Worm (Caenorhabditis elegans) whole organism, L4 larva: Measurements from ENCODE around the gene ZK637.12.

Experiments used
- F10B5.3 ChIP-seq: sonication (generic microtip); optimal IDR thresholded peaks from 2 replicates; lab custom pipeline; 2016; ENCODE audit warnings: mild to moderate bottlenecking, missing genetic modification characterization, missing compliant biosample characterization
- F26F4.8 ChIP-seq: fragments of 200-800 bp; sonication (Bioruptor generic); conservative IDR thresholded peaks from 2 replicates; pipeline ENCODE4 v1.3.6; 2022; ENCODE audit warnings: missing genetic modification characterization, missing compliant biosample characterization
- F37D6.2 ChIP-seq: sonication (generic microtip); optimal IDR thresholded peaks from 2 replicates; lab custom pipeline; 2016; ENCODE audit warnings: mild to moderate bottlenecking, missing genetic modification characterization, missing compliant biosample characterization
- T20F7.1 ChIP-seq: fragments of 200-800 bp; sonication (Bioruptor generic); optimal IDR thresholded peaks from 2 replicates; lab custom pipeline; 2018; ENCODE audit warnings: mild to moderate bottlenecking, missing genetic modification characterization, missing compliant biosample characterization
- T26A8.4 ChIP-seq: fragments of 200-800 bp; sonication (Bioruptor generic); IDR thresholded peaks from 2 replicates; pipeline ENCODE4 v1.3.6; 2022; ENCODE audit warnings: missing genetic modification characterization, missing compliant biosample characterization
- Y105C5A.15 ChIP-seq: fragments of 200-800 bp; sonication (Bioruptor generic); IDR thresholded peaks from 2 replicates; pipeline ENCODE4 v1.3.6; 2022; ENCODE audit warnings: missing genetic modification characterization, missing compliant biosample characterization
- Y48G9A.11 ChIP-seq: fragments of 200-800 bp; sonication (Bioruptor generic); IDR thresholded peaks from 2 replicates; pipeline ENCODE4 v1.3.6; 2022; ENCODE audit warnings: missing genetic modification reagents, missing genetic modification characterization, missing compliant biosample characterization
- Y5F2A.4 ChIP-seq: fragments of 200-800 bp; sonication (Bioruptor generic); optimal IDR thresholded peaks from 2 replicates; lab custom pipeline; 2018; ENCODE audit warnings: mild to moderate bottlenecking, missing genetic modification characterization, missing compliant biosample characterization
- ZK337.2 ChIP-seq: fragments of 200-800 bp; sonication (Bioruptor generic); IDR thresholded peaks from 2 replicates; pipeline ENCODE4 v1.3.6; 2022; ENCODE audit warnings: missing genetic modification reagents, missing genetic modification characterization, missing compliant biosample characterization
- aha-1 ChIP-seq: fragments of 150-350 bp; peaks from one replicate; lab custom pipeline; 2014; ENCODE audit warnings: missing biosample characterization, missing genetic modification characterization
- ceh-44 ChIP-seq: fragments of 200-800 bp; sonication (Bioruptor generic); IDR thresholded peaks from 2 replicates; pipeline ENCODE4 v1.3.6; 2022; ENCODE audit warnings: missing genetic modification reagents, missing genetic modification characterization, missing compliant biosample characterization
- ceh-62 ChIP-seq: sonication (generic microtip); optimal IDR thresholded peaks from 2 replicates; lab custom pipeline; 2017; ENCODE audit warnings: missing biosample characterization, missing genetic modification characterization
- ces-1 ChIP-seq: fragments of 150-350 bp; sonication (generic microtip); optimal IDR thresholded peaks from 4 replicates; lab custom pipeline; 2014; ENCODE audit warnings: missing biosample characterization, missing genetic modification reagents, missing genetic modification characterization
- ctbp-1 ChIP-seq: fragments of 200-800 bp; sonication (Bioruptor generic); IDR thresholded peaks from 2 replicates; pipeline ENCODE4 v1.3.6; 2022; ENCODE audit warnings: missing genetic modification reagents, missing genetic modification characterization, missing compliant biosample characterization
- daf-12 ChIP-seq: fragments of 150-350 bp; optimal IDR thresholded peaks from 2 replicates; lab custom pipeline; 2014; ENCODE audit warnings: missing biosample characterization, missing genetic modification reagents, missing genetic modification characterization
- daf-16 ChIP-seq, 3 experiments: sonication (generic microtip); optimal IDR thresholded peaks; 2 replicates each; lab custom pipeline; 2016 to 2017; ENCODE audit warnings: missing genetic modification characterization in 3 of 3, missing genetic modification reagents in 3 of 3, mild to moderate bottlenecking in 2 of 3, missing compliant biosample characterization in 2 of 3, missing biosample characterization in 1 of 3, moderate library complexity in 1 of 3
- dmd-6 ChIP-seq: fragments of 200-800 bp; sonication (Bioruptor generic); IDR thresholded peaks from 2 replicates; pipeline ENCODE4 v1.3.6; 2022; ENCODE audit warnings: missing genetic modification reagents, missing genetic modification characterization, missing compliant biosample characterization
- dpl-1 ChIP-seq: fragments of 150-350 bp; optimal IDR thresholded peaks from 2 replicates; lab custom pipeline; 2014; ENCODE audit warnings: missing biosample characterization, missing genetic modification reagents, missing genetic modification characterization
- duxl-1 ChIP-seq: sonication (generic microtip); optimal IDR thresholded peaks from 2 replicates; lab custom pipeline; 2016; ENCODE audit warnings: mild to moderate bottlenecking, missing genetic modification characterization, moderate library complexity, missing compliant biosample characterization; ENCODE audit not compliant: poor library complexity
- egl-43 ChIP-seq: fragments of 200-800 bp; sonication (Bioruptor generic); IDR thresholded peaks from 2 replicates; pipeline ENCODE4 v1.3.6; 2022; ENCODE audit warnings: missing genetic modification reagents, missing genetic modification characterization, missing compliant biosample characterization
- fkh-10 ChIP-seq: fragments of 150-350 bp; optimal IDR thresholded peaks from 2 replicates; lab custom pipeline; 2014; ENCODE audit warnings: missing biosample characterization, missing genetic modification reagents, missing genetic modification characterization
- gei-8 ChIP-seq: fragments of 200-800 bp; sonication (Bioruptor generic); optimal IDR thresholded peaks from 2 replicates; lab custom pipeline; 2018; ENCODE audit warnings: mild to moderate bottlenecking, missing genetic modification characterization, missing compliant biosample characterization
- hmg-1.1 ChIP-seq: fragments of 200-800 bp; sonication (Bioruptor generic); IDR thresholded peaks from 2 replicates; pipeline ENCODE4 v1.3.6; 2022; ENCODE audit warnings: missing genetic modification reagents, missing genetic modification characterization, missing compliant biosample characterization
- lim-7 ChIP-seq: fragments of 200-800 bp; sonication (Bioruptor generic); IDR thresholded peaks from 2 replicates; pipeline ENCODE4 v1.3.6; 2022; ENCODE audit warnings: missing genetic modification characterization, missing compliant biosample characterization
- lin-15B ChIP-seq: fragments of 150-350 bp; sonication (generic microtip); optimal IDR thresholded peaks from 3 replicates; lab custom pipeline; 2014; ENCODE audit warnings: missing biosample characterization, missing genetic modification characterization
- lin-39 ChIP-seq: fragments of 150-350 bp; optimal IDR thresholded peaks from 2 replicates; lab custom pipeline; 2014; ENCODE audit warnings: missing biosample characterization, missing genetic modification reagents, missing genetic modification characterization
- lir-3 ChIP-seq: sonication (generic microtip); optimal IDR thresholded peaks from 2 replicates; lab custom pipeline; 2016; ENCODE audit warnings: mild to moderate bottlenecking, missing genetic modification characterization, missing compliant biosample characterization
- lsy-2 ChIP-seq, 2 experiments: fragments of 150-350 bp in 1 of 2; sonication (generic microtip) in 1 of 2; optimal IDR thresholded peaks; 2 replicates each; lab custom pipeline; 2014 to 2017; ENCODE audit warnings: missing biosample characterization in 2 of 2, missing genetic modification characterization in 2 of 2
- madf-5 ChIP-seq, 2 experiments: fragments of 200-800 bp; sonication (Bioruptor generic); IDR thresholded peaks; 2 replicates each; pipeline ENCODE4 v1.3.6; 2022; ENCODE audit warnings: missing compliant biosample characterization in 2 of 2, missing genetic modification characterization in 2 of 2
- madf-9 ChIP-seq: fragments of 200-800 bp; sonication (Bioruptor generic); conservative IDR thresholded peaks from 2 replicates; pipeline ENCODE4 v1.3.6; 2022; ENCODE audit warnings: missing genetic modification reagents, missing genetic modification characterization, missing compliant biosample characterization
- mdt-29 ChIP-seq: fragments of 200-800 bp; sonication (Bioruptor generic); IDR thresholded peaks from 2 replicates; pipeline ENCODE4 v1.3.6; 2022; ENCODE audit warnings: missing genetic modification reagents, missing genetic modification characterization, missing compliant biosample characterization
- mep-1 ChIP-seq: fragments of 150-350 bp; sonication (generic microtip); optimal IDR thresholded peaks from 3 replicates; lab custom pipeline; 2014; ENCODE audit warnings: missing biosample characterization, missing genetic modification characterization
- mes-2 ChIP-seq: sonication (generic microtip); optimal IDR thresholded peaks from 2 replicates; lab custom pipeline; 2016; ENCODE audit warnings: missing genotype, mild to moderate bottlenecking, missing genetic modification characterization, missing compliant biosample characterization; ENCODE audit not compliant: poor library complexity, severe bottlenecking
- mxl-3 ChIP-seq: fragments of 200-800 bp; sonication (Bioruptor generic); optimal IDR thresholded peaks from 2 replicates; lab custom pipeline; 2018; ENCODE audit warnings: mild to moderate bottlenecking, missing genetic modification characterization, missing compliant biosample characterization
- nhr-10 ChIP-seq: fragments of 150-350 bp; optimal IDR thresholded peaks from 2 replicates; lab custom pipeline; 2014; ENCODE audit warnings: missing biosample characterization, missing genetic modification characterization
- nhr-111 ChIP-seq: fragments of 200-800 bp; sonication (Bioruptor generic); optimal IDR thresholded peaks from 2 replicates; lab custom pipeline; 2018; ENCODE audit warnings: mild to moderate bottlenecking, missing genetic modification characterization, missing compliant biosample characterization
- nhr-28 ChIP-seq: fragments of 150-350 bp; optimal IDR thresholded peaks from 2 replicates; lab custom pipeline; 2014; ENCODE audit warnings: missing biosample characterization, missing genetic modification characterization
- nhr-76 ChIP-seq: fragments of 150-350 bp; optimal IDR thresholded peaks from 2 replicates; lab custom pipeline; 2014; ENCODE audit warnings: missing biosample characterization, missing genetic modification characterization
- nhr-77 ChIP-seq: fragments of 150-350 bp; optimal IDR thresholded peaks from 2 replicates; lab custom pipeline; 2014; ENCODE audit warnings: missing biosample characterization, missing genetic modification characterization
- rbr-2 ChIP-seq: sonication (generic microtip); optimal IDR thresholded peaks from 2 replicates; lab custom pipeline; 2016; ENCODE audit warnings: missing genotype, missing genetic modification characterization, missing compliant biosample characterization
- sdz-12 ChIP-seq: fragments of 200-800 bp; sonication (Bioruptor generic); optimal IDR thresholded peaks from 2 replicates; lab custom pipeline; 2018; ENCODE audit warnings: mild to moderate bottlenecking, missing genetic modification characterization, missing compliant biosample characterization
- spr-3 ChIP-seq: fragments of 200-800 bp; sonication (Bioruptor generic); optimal IDR thresholded peaks from 2 replicates; lab custom pipeline; 2018; ENCODE audit warnings: mild to moderate bottlenecking, missing genetic modification characterization, missing compliant biosample characterization
- tra-1 ChIP-seq: fragments of 200-800 bp; sonication (Bioruptor generic); IDR thresholded peaks from 2 replicates; pipeline ENCODE4 v1.3.6; 2022; ENCODE audit warnings: missing genetic modification reagents, missing genetic modification characterization, missing compliant biosample characterization
- unc-130 ChIP-seq: sonication (generic microtip); optimal IDR thresholded peaks from 2 replicates; lab custom pipeline; 2016; ENCODE audit warnings: missing genetic modification reagents, missing genetic modification characterization, missing compliant biosample characterization
- unc-39 ChIP-seq: sonication (generic microtip); optimal IDR thresholded peaks from 2 replicates; lab custom pipeline; 2017; ENCODE audit warnings: missing biosample characterization, missing genetic modification characterization
- vab-7 ChIP-seq: fragments of 200-800 bp; sonication (Bioruptor generic); IDR thresholded peaks from 2 replicates; pipeline ENCODE4 v1.3.6; 2022; ENCODE audit warnings: missing genetic modification reagents, missing genetic modification characterization, missing compliant biosample characterization
- zfp-3 ChIP-seq: fragments of 200-800 bp; sonication (Bioruptor generic); conservative IDR thresholded peaks from 2 replicates; pipeline ENCODE4 v1.3.6; 2022; ENCODE audit warnings: missing genetic modification reagents, missing genetic modification characterization, missing compliant biosample characterization
- zip-2 ChIP-seq: fragments of 150-350 bp; optimal IDR thresholded peaks from 2 replicates; lab custom pipeline; 2014; ENCODE audit warnings: missing biosample characterization, missing genetic modification characterization

Gene ZK637.12

DNA sequence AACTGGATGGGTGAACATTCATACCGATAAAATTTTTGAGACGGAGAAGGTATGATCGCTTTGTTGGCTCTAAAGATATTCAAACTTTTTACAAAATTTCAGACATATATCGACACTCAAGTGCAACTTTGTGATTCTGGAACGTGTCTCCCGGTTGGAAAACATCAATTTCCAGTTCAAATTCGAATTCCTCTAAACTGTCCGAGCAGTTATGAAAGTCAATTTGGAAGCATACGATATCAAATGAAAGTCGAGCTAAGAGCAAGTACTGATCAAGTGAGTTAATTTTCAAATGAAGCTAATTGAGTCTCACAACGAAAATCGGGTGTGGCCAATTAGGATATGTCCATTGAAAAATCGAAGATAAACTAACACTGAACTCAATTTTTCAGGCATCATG, 10.3 kb downstream of the ZK637.12 start:
- no peak for TF ChIP-seq madf-9 (GFP tag; lab: Robert Waterston, UW)
- TF ChIP-seq ceh-62 (tag; lab: Kevin White, UChicago): no peak
- no peak for TF ChIP-seq mxl-3 (GFP tag; lab: Kevin White, UChicago)
- no peak for TF ChIP-seq hmg-1.1 (GFP tag; lab: Robert Waterston, UW)
- TF ChIP-seq unc-130 (GFP tag; lab: Kevin White, UChicago): no peak
- no peak for TF ChIP-seq ces-1 (GFP tag; lab: Kevin White, UChicago)
- TF ChIP-seq nhr-10: no peak
- no peak for TF ChIP-seq T20F7.1
- TF ChIP-seq daf-16 (GFP tag; optimal IDR thresholded peaks at IDR 0.05; lab: Kevin White, UChicago): no peak
- no peak for TF ChIP-seq daf-16 (tag; optimal IDR thresholded peaks at IDR 0.05; lab: Kevin White, UChicago)
- no peak for TF ChIP-seq lin-15B
- TF ChIP-seq gei-8 (GFP tag; lab: Kevin White, UChicago): no peak
- no peak for TF ChIP-seq rbr-2 (tag; lab: Kevin White, UChicago)
- no peak for TF ChIP-seq nhr-76 (tag; lab: Kevin White, UChicago)
- TF ChIP-seq fkh-10 (GFP tag; lab: Kevin White, UChicago): no peak
- TF ChIP-seq, all 104 proteins: peak for 0

DNA sequence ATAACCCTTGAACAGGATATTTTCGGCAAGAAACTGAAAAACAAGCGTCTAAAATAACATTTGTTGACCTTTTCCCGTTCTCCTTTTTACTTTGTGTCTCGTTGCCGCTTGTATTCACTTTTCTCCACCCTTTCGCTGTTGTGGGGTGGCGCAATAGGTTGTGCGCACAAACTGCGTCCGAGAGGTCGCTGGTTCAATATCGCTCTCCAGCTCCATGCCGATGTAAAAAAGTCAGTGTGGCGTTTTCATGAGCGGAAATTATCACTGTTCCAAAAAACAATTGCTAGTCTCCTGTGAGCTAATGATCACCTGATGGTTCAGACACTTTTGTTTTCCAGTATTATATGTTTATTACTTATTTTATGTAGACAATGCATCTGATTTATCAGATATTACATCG, 13.5 kb downstream of the ZK637.12 start:
- TF ChIP-seq mdt-29 (peak; percentile 61), aha-1 (peak; percentile 88), spr-3 (peak; percentile 30), lsy-2 (tag; optimal IDR thresholded peaks at IDR 0.05; lab: Kevin White, UChicago) (peak in 1 of 2 experiments; percentile 74), rbr-2 (tag; lab: Kevin White, UChicago) (peak; percentile 88), F37D6.2 (tag; lab: Kevin White, UChicago) (peak; percentile 50), unc-39 (tag; lab: Kevin White, UChicago) (no peak), lir-3 (tag; lab: Kevin White, UChicago) (peak; percentile 61), daf-12 (no peak), Y105C5A.15 (GFP tag; lab: Robert Waterston, UW) (peak; percentile 21; the same call in 1 of the 2 replicates), dpl-1 (GFP tag; lab: Kevin White, UChicago) (no peak), vab-7 (peak; percentile 88), lin-39 (tag; lab: Kevin White, UChicago) (no peak), T26A8.4 (GFP tag; lab: Robert Waterston, UW) (no peak), dmd-6 (peak; percentile 80), ZK337.2 (GFP tag; lab: Robert Waterston, UW) (peak; percentile 78), daf-16 (GFP tag; optimal IDR thresholded peaks at IDR 0.05; lab: Kevin White, UChicago) (peak; percentile 78 to 89), daf-16 (tag; optimal IDR thresholded peaks at IDR 0.05; lab: Kevin White, UChicago) (no peak), ceh-44 (GFP tag; lab: Robert Waterston, UW) (peak; percentile 74; the same call in 1 of the 2 replicates), egl-43 (no peak; the same call in 1 of the 2 replicates), nhr-111 (peak; percentile 45), duxl-1 (tag; lab: Kevin White, UChicago) (peak; percentile 72), Y48G9A.11 (GFP tag; lab: Robert Waterston, UW) (peak; percentile 53; the same call in 1 of the 2 replicates), nhr-28 (tag; lab: Kevin White, UChicago) (peak; percentile 47), mep-1 (tag; lab: Kevin White, UChicago) (peak; percentile 76), ctbp-1 (GFP tag; lab: Robert Waterston, UW) (peak; percentile 89), F26F4.8 (peak; percentile 71; the same call in 1 of the 2 replicates), mxl-3 (GFP tag; lab: Kevin White, UChicago) (peak; percentile 75), lin-15B (no peak), lim-7 (GFP tag; lab: Robert Waterston, UW) (peak; percentile 94), zfp-3 (peak; percentile 81), zip-2 (tag; lab: Kevin White, UChicago) (no peak), nhr-77 (tag; lab: Kevin White, UChicago) (peak; percentile 58), mes-2 (tag; lab: Kevin White, UChicago) (peak; percentile 90), madf-9 (GFP tag; lab: Robert Waterston, UW) (peak; percentile 65; the same call in 1 of the 2 replicates), tra-1 (GFP tag; lab: Robert Waterston, UW) (peak; percentile 71), F10B5.3 (tag; lab: Kevin White, UChicago) (peak; percentile 7), Y5F2A.4 (GFP tag; lab: Kevin White, UChicago) (peak; percentile 77), sdz-12 (GFP tag; lab: Kevin White, UChicago) (peak; percentile 44), T20F7.1 (peak; percentile 77), nhr-76 (tag; lab: Kevin White, UChicago) (no peak), madf-5 (GFP tag; IDR thresholded peaks at IDR 0.05; lab: Robert Waterston, UW) (peak; percentile 63 to 75; a peak in 2 of 4 replicates)
